Fruit fly (Drosophila melanogaster) whole organism, prepupa: Measurements from ENCODE around the gene GluRIID.

Experiments
- Blimp-1 ChIP-seq: fragments of 200-800 bp; sonication (Bioruptor generic); optimal IDR thresholded peaks from 3 replicates; lab custom pipeline; 2017; ENCODE audit warnings: missing biosample characterization, missing genetic modification characterization, mild to moderate bottlenecking, moderate library complexity, missing genetic modification reagents
- CG11294 ChIP-seq: fragments of 200-800 bp; sonication (Bioruptor generic); IDR thresholded peaks from 2 replicates; pipeline ENCODE4 v1.3.6; 2022; ENCODE audit warnings: missing biosample characterization, missing genetic modification characterization
- CG11762 ChIP-seq: fragments of 200-800 bp; sonication (Bioruptor generic); optimal IDR thresholded peaks from 3 replicates; lab custom pipeline; 2016; ENCODE audit warnings: missing biosample characterization, missing genetic modification characterization; ENCODE audit not compliant: insufficient read depth
- CG11902 ChIP-seq: fragments of 200-800 bp; sonication (Bioruptor generic); optimal IDR thresholded peaks from 3 replicates; lab custom pipeline; 2016; ENCODE audit warnings: missing biosample characterization, missing genetic modification characterization
- CG15336 ChIP-seq: fragments of 200-800 bp; sonication (Bioruptor generic); IDR thresholded peaks from 2 replicates; pipeline ENCODE4 v1.3.6; 2022; ENCODE audit warnings: missing biosample characterization, missing genetic modification characterization
- CG16779 ChIP-seq: fragments of 200-800 bp; sonication (Bioruptor generic); optimal IDR thresholded peaks from 3 replicates; lab custom pipeline; 2017; ENCODE audit warnings: missing biosample characterization, mild to moderate bottlenecking, missing genetic modification characterization
- CG3032 ChIP-seq: fragments of 200-800 bp; optimal IDR thresholded peaks from 2 replicates; lab custom pipeline; 2019; ENCODE audit warnings: missing biosample characterization, mild to moderate bottlenecking, missing genetic modification characterization, moderate library complexity
- CG31627 ChIP-seq: fragments of 200-800 bp; sonication (Bioruptor generic); optimal IDR thresholded peaks from 3 replicates; lab custom pipeline; 2016; ENCODE audit warnings: missing biosample characterization, missing genetic modification characterization
- CG32006 ChIP-seq: fragments of 200-800 bp; sonication (Bioruptor generic); optimal IDR thresholded peaks from 3 replicates; lab custom pipeline; 2017; ENCODE audit warnings: missing biosample characterization, mild to moderate bottlenecking, missing genetic modification characterization
- CG34406 ChIP-seq: fragments of 200-800 bp; sonication (Bioruptor generic); optimal IDR thresholded peaks from 3 replicates; lab custom pipeline; 2016; ENCODE audit warnings: missing biosample characterization, missing genetic modification characterization
- CG4318 ChIP-seq: fragments of 200-800 bp; sonication (Bioruptor generic); optimal IDR thresholded peaks from 3 replicates; lab custom pipeline; 2017; ENCODE audit warnings: missing biosample characterization, mild to moderate bottlenecking, missing genetic modification characterization
- CG6163 ChIP-seq: fragments of 200-800 bp; sonication (Bioruptor generic); IDR thresholded peaks from 3 replicates; pipeline ENCODE4 v1.3.6; 2022; ENCODE audit warnings: missing biosample characterization, missing genetic modification characterization
- CG6792 ChIP-seq: fragments of 200-800 bp; sonication (Bioruptor generic); optimal IDR thresholded peaks from 3 replicates; lab custom pipeline; 2016; ENCODE audit warnings: missing biosample characterization, missing genetic modification characterization
- CG6808 ChIP-seq: fragments of 200-800 bp; sonication (Bioruptor generic); optimal IDR thresholded peaks from 3 replicates; lab custom pipeline; 2017; ENCODE audit warnings: missing biosample characterization, missing genetic modification characterization, mild to moderate bottlenecking, moderate library complexity, missing genetic modification reagents
- CG6854 ChIP-seq: fragments of 200-800 bp; sonication (Bioruptor generic); optimal IDR thresholded peaks from 2 replicates; lab custom pipeline; 2017; ENCODE audit warnings: missing biosample characterization, mild to moderate bottlenecking, missing genetic modification characterization
- CG8119 ChIP-seq: fragments of 200-800 bp; sonication (Bioruptor generic); IDR thresholded peaks from 3 replicates; pipeline ENCODE4 v1.3.6; 2022; ENCODE audit warnings: missing biosample characterization, missing genetic modification characterization
- CG8319 ChIP-seq: fragments of 200-800 bp; sonication (Bioruptor generic); optimal IDR thresholded peaks from 3 replicates; lab custom pipeline; 2016; ENCODE audit warnings: missing biosample characterization, missing genetic modification characterization
- Eip78C ChIP-seq: fragments of 200-800 bp; sonication (Bioruptor generic); peaks from one replicate; lab custom pipeline; 2016; ENCODE audit warnings: missing biosample characterization, missing genetic modification characterization
- Ets21C ChIP-seq: fragments of 200-800 bp; sonication (Bioruptor generic); optimal IDR thresholded peaks from 3 replicates; lab custom pipeline; 2016; ENCODE audit warnings: missing biosample characterization, missing genetic modification characterization
- Ets96B ChIP-seq: fragments of 200-800 bp; optimal IDR thresholded peaks from 2 replicates; lab custom pipeline; 2019; ENCODE audit warnings: missing biosample characterization, mild to moderate bottlenecking, missing genetic modification characterization, moderate library complexity
- Gug ChIP-seq: fragments of 200-800 bp; sonication (Bioruptor generic); IDR thresholded peaks from 2 replicates; pipeline ENCODE4 v1.3.6; 2022; ENCODE audit warnings: missing biosample characterization, missing genetic modification characterization
- Hr38 ChIP-seq: sonication (Bioruptor generic); optimal IDR thresholded peaks from 2 replicates; lab custom pipeline; 2016; ENCODE audit warnings: missing biosample characterization, missing genetic modification characterization
- Hr39 ChIP-seq: fragments of 200-800 bp; sonication (Bioruptor generic); optimal IDR thresholded peaks from 2 replicates; lab custom pipeline; 2016; ENCODE audit warnings: missing biosample characterization, missing genetic modification characterization
- Hr4 ChIP-seq: fragments of 200-800 bp; sonication (Bioruptor generic); optimal IDR thresholded peaks from 3 replicates; lab custom pipeline; 2016; ENCODE audit warnings: missing biosample characterization, missing genetic modification characterization
- OdsH ChIP-seq: fragments of 200-800 bp; sonication (Bioruptor generic); optimal IDR thresholded peaks from 3 replicates; lab custom pipeline; 2016; ENCODE audit warnings: missing biosample characterization, missing genetic modification characterization
- Sox14 ChIP-seq: fragments of 200-800 bp; sonication (Bioruptor generic); optimal IDR thresholded peaks from 3 replicates; lab custom pipeline; 2016; ENCODE audit warnings: missing biosample characterization, missing genetic modification characterization
- Sox15 ChIP-seq: fragments of 200-800 bp; sonication (Bioruptor generic); optimal IDR thresholded peaks from 3 replicates; lab custom pipeline; 2016; ENCODE audit warnings: missing biosample characterization, missing genetic modification characterization
- acj6 ChIP-seq: fragments of 200-800 bp; sonication (Bioruptor generic); optimal IDR thresholded peaks from 3 replicates; lab custom pipeline; 2016; ENCODE audit warnings: missing biosample characterization, missing genetic modification characterization
- dac ChIP-seq: fragments of 200-800 bp; sonication (Bioruptor generic); optimal IDR thresholded peaks from 2 replicates; lab custom pipeline; 2017; ENCODE audit warnings: missing biosample characterization, mild to moderate bottlenecking, missing genetic modification characterization
- dsx ChIP-seq: fragments of 200-800 bp; optimal IDR thresholded peaks from 3 replicates; lab custom pipeline; 2019; ENCODE audit warnings: missing biosample characterization, mild to moderate bottlenecking, missing genetic modification characterization, moderate library complexity; ENCODE audit not compliant: poor library complexity, severe bottlenecking
- esn ChIP-seq: fragments of 200-800 bp; sonication (Bioruptor generic); optimal IDR thresholded peaks from 2 replicates; lab custom pipeline; 2016; ENCODE audit warnings: missing biosample characterization, mild to moderate bottlenecking, missing genetic modification characterization, moderate library complexity
- fd59A ChIP-seq: fragments of 200-800 bp; sonication (Bioruptor generic); optimal IDR thresholded peaks from 2 replicates; lab custom pipeline; 2017; ENCODE audit warnings: missing biosample characterization, mild to moderate bottlenecking, missing genetic modification characterization, missing genetic modification reagents
- fd85E ChIP-seq: fragments of 200-800 bp; sonication (Bioruptor generic); optimal IDR thresholded peaks from 3 replicates; lab custom pipeline; 2016; ENCODE audit warnings: missing biosample characterization, missing genetic modification characterization
- fkh ChIP-seq: fragments of 200-800 bp; sonication (Bioruptor generic); optimal IDR thresholded peaks from 3 replicates; lab custom pipeline; 2017; ENCODE audit warnings: missing biosample characterization, mild to moderate bottlenecking, missing genetic modification characterization, moderate library complexity
- lz ChIP-seq: fragments of 200-800 bp; sonication (Bioruptor generic); optimal IDR thresholded peaks from 3 replicates; lab custom pipeline; 2016; ENCODE audit warnings: missing biosample characterization, missing genetic modification characterization
- salr ChIP-seq, 2 experiments: fragments of 200-800 bp; sonication (Bioruptor generic); optimal IDR thresholded peaks; 3 replicates each; lab custom pipeline; 2016 to 2018; ENCODE audit warnings: missing biosample characterization in 2 of 2, missing genetic modification characterization in 2 of 2, mild to moderate bottlenecking in 1 of 2
- svp ChIP-seq: fragments of 200-800 bp; sonication (Bioruptor generic); peaks from one replicate; lab custom pipeline; 2016; ENCODE audit warnings: missing biosample characterization, missing genetic modification characterization
- topi ChIP-seq: fragments of 200-800 bp; sonication (Bioruptor generic); optimal IDR thresholded peaks from 3 replicates; lab custom pipeline; 2016; ENCODE audit warnings: missing biosample characterization, missing genetic modification characterization

Gene GluRIID

DNA sequence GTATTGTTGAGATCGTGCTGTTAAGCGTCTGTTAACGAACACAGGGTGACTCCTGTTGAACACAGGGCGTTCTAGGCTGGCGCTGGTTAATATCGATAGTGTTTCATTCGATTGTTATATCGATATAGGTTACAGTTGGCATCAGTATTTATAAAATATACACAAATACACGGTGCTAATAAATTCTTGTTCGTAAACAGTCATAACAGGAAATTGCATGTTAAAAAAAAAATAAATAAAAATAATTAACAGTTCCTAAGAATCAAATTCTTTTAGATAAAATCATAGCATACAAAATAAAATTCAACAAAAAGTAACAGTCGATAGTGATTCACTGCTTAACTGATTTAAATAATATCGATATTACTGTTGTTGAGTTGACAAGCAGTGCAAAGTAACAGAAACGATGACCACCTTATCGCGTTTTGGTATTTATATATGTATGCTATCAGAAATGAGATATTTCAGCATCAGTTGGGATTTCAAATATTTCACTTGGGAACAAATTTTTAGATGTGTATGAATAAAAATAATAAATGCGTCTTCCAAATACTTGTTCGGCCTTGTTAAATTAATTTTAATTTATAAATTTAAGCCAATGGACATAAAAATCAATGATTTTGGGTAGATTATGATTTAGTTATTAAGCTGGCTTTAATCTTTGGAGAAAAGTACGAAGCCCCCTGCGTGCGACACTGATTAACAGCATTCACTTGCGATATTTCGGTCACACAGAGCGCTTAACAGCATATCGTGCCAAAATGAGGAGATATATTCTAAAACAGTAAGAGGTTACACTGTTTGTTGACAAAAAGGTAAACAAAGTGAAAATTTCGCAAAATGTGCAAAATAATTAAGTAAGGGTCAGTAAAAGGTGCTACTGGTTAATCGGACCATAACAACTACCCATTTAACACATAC is 17.3 kb downstream of the GluRIID start, which contains the start of the genes Pi3K92E and Lrrk:
Gene Pi3K92E (minus strand): TSS at position 59 of the 921 bp plus-strand sequence.
Gene Lrrk (plus strand): TSS at position 807 of the 921 bp plus-strand sequence.
- TF ChIP-seq CG11762 (GFP tag; lab: Kevin White, UChicago) (peak; percentile 14), Eip78C (peak; percentile 50), topi (peak; percentile 18), Ets96B (tag; lab: Kevin White, UChicago) (no peak), dsx (GFP tag; lab: Kevin White, UChicago) (no peak), OdsH (GFP tag; lab: Kevin White, UChicago) (no peak), CG6163 (GFP tag; lab: Robert Waterston, UW) (peak; percentile 48; the same call in 2 of the 3 replicates), salr (GFP tag; optimal IDR thresholded peaks at IDR 0.05; lab: Kevin White, UChicago) (peak in 1 of 2 experiments; percentile 40), CG6792 (GFP tag; lab: Kevin White, UChicago) (no peak), fd85E (GFP tag; lab: Kevin White, UChicago) (peak; percentile 20), CG8319 (GFP tag; lab: Kevin White, UChicago) (no peak), CG4318 (GFP tag; lab: Kevin White, UChicago) (no peak), esn (GFP tag; lab: Kevin White, UChicago) (no peak)
- TF ChIP-seq, all 60 proteins: peak for 6

dm6 chr3R:20633984-20634446 is 18.2 kb downstream of the GluRIID start:
- TF ChIP-seq CG11762 (GFP tag; lab: Kevin White, UChicago), result peak; percentile 54
- peak; percentile 80 for TF ChIP-seq Hr4
- peak; percentile 54 for TF ChIP-seq CG11902 (GFP tag; lab: Kevin White, UChicago)
- no peak for TF ChIP-seq CG34406 (GFP tag; lab: Kevin White, UChicago)
- peak; percentile 79; the same call in 1 of the 2 replicates for TF ChIP-seq CG15336 (GFP tag; lab: Robert Waterston, UW)
- TF ChIP-seq Blimp-1 (GFP tag; lab: Kevin White, UChicago), result no peak
- TF ChIP-seq CG6854 (GFP tag; lab: Kevin White, UChicago), result no peak
- no peak for TF ChIP-seq CG8319 (GFP tag; lab: Kevin White, UChicago)
- peak; percentile 97 for TF ChIP-seq svp (GFP tag; lab: Kevin White, UChicago)
- peak; percentile 37 for TF ChIP-seq fd85E (GFP tag; lab: Kevin White, UChicago)
- peak; percentile 84 for TF ChIP-seq Hr39 (GFP tag; lab: Kevin White, UChicago)
- no peak for TF ChIP-seq Ets96B (tag; lab: Kevin White, UChicago)
- peak; percentile 53 for TF ChIP-seq Sox15 (GFP tag; lab: Kevin White, UChicago)
- TF ChIP-seq Hr38 (GFP tag; lab: Kevin White, UChicago), result no peak
- no peak for TF ChIP-seq OdsH (GFP tag; lab: Kevin White, UChicago)
- no peak for TF ChIP-seq CG32006 (GFP tag; lab: Kevin White, UChicago)
- TF ChIP-seq Sox14 (GFP tag; lab: Kevin White, UChicago), result peak; percentile 90
- peak; percentile 39 for TF ChIP-seq fd59A (GFP tag; lab: Kevin White, UChicago)
- no peak for TF ChIP-seq salr (GFP tag; optimal IDR thresholded peaks at IDR 0.05; lab: Kevin White, UChicago)
- peak; percentile 78 for TF ChIP-seq acj6 (GFP tag; lab: Kevin White, UChicago)
- peak; percentile 77 for TF ChIP-seq CG31627 (GFP tag; lab: Kevin White, UChicago)
- TF ChIP-seq CG11294 (GFP tag; lab: Robert Waterston, UW), result peak; percentile 60
- TF ChIP-seq CG3032, result peak; percentile 54
- peak; percentile 77 for TF ChIP-seq CG6792 (GFP tag; lab: Kevin White, UChicago)
- peak; percentile 86 for TF ChIP-seq esn (GFP tag; lab: Kevin White, UChicago)
- TF ChIP-seq dac, result no peak
- no peak for TF ChIP-seq fkh
- TF ChIP-seq CG6163 (GFP tag; lab: Robert Waterston, UW), result peak; percentile 74; the same call in 2 of the 3 replicates
- peak; percentile 79 for TF ChIP-seq CG8119 (GFP tag; lab: Robert Waterston, UW)
- no peak for TF ChIP-seq CG6808
- TF ChIP-seq CG16779 (tag; lab: Kevin White, UChicago), result no peak
- peak; percentile 81 for TF ChIP-seq lz (GFP tag; lab: Kevin White, UChicago)
- TF ChIP-seq Ets21C (GFP tag; lab: Kevin White, UChicago), result peak; percentile 68
- TF ChIP-seq Eip78C, result peak; percentile 34
- peak; percentile 49 for TF ChIP-seq Gug (GFP tag; lab: Robert Waterston, UW)
- TF ChIP-seq, all 60 proteins: peak for 22
